Fruit fly (Drosophila melanogaster) whole organism, embryonic: ENCODE measurements around the gene CG42489.

Experiments
- Bdp1 ChIP-seq: fragments of 200-800 bp; sonication (Bioruptor generic); optimal IDR thresholded peaks from 3 replicates; lab custom pipeline; 2016; ENCODE audit warnings: missing biosample characterization, missing genetic modification characterization
- CG10274 ChIP-seq: fragments of 200-800 bp; sonication (Bioruptor generic); optimal IDR thresholded peaks from 3 replicates; lab custom pipeline; 2017; ENCODE audit warnings: missing biosample characterization, mild to moderate bottlenecking, missing genetic modification characterization
- CG10431 ChIP-seq: fragments of 200-800 bp; sonication (Bioruptor generic); optimal IDR thresholded peaks from 3 replicates; lab custom pipeline; 2018; ENCODE audit warnings: missing biosample characterization, mild to moderate bottlenecking, missing genetic modification characterization
- CG12744 ChIP-seq: fragments of 200-800 bp; sonication (Bioruptor generic); optimal IDR thresholded peaks from 2 replicates; lab custom pipeline; 2016; ENCODE audit warnings: missing biosample characterization, missing genetic modification characterization
- CG14965 ChIP-seq: fragments of 200-800 bp; sonication (Bioruptor generic); optimal IDR thresholded peaks from 2 replicates; lab custom pipeline; 2016; ENCODE audit warnings: missing biosample characterization, missing genetic modification characterization, borderline replicate concordance
- CG15696 ChIP-seq: fragments of 200-800 bp; sonication (Bioruptor generic); optimal IDR thresholded peaks from 2 replicates; lab custom pipeline; 2019; ENCODE audit warnings: missing biosample characterization, mild to moderate bottlenecking, missing genetic modification characterization, moderate library complexity
- CG17612 ChIP-seq: fragments of 200-800 bp; sonication (Bioruptor generic); IDR thresholded peaks from 2 replicates; pipeline ENCODE4 v1.3.6; 2022; ENCODE audit warnings: missing biosample characterization, missing genetic modification characterization
- CG2202 ChIP-seq: fragments of 200-800 bp; sonication (Bioruptor generic); optimal IDR thresholded peaks from 2 replicates; lab custom pipeline; 2018; ENCODE audit warnings: missing biosample characterization, mild to moderate bottlenecking, missing genetic modification characterization
- CG31224 ChIP-seq: fragments of 200-800 bp; sonication (Bioruptor generic); IDR thresholded peaks from 2 replicates; pipeline ENCODE4 v1.3.6; 2022; ENCODE audit warnings: missing biosample characterization, missing genetic modification characterization
- CG33557 ChIP-seq: fragments of 200-800 bp; sonication (Bioruptor generic); optimal IDR thresholded peaks from 2 replicates; lab custom pipeline; 2019; ENCODE audit warnings: missing biosample characterization, mild to moderate bottlenecking, missing genetic modification characterization, moderate library complexity
- CG3726 ChIP-seq: fragments of 200-800 bp; sonication (Bioruptor generic); IDR thresholded peaks from 3 replicates; pipeline ENCODE4, ENCODE4 v1.3.6; 2022; ENCODE audit warnings: missing biosample characterization, missing genetic modification characterization
- CG42726 ChIP-seq: fragments of 200-800 bp; sonication (Bioruptor generic); IDR thresholded peaks from 2 replicates; pipeline ENCODE4 v1.3.6; 2022; ENCODE audit warnings: missing biosample characterization, missing genetic modification characterization; ENCODE audit not compliant: partially characterized antibody
- CG5245 ChIP-seq: fragments of 200-800 bp; sonication (Bioruptor generic); optimal IDR thresholded peaks from 3 replicates; lab custom pipeline; 2016; ENCODE audit warnings: missing biosample characterization, missing genetic modification characterization
- CG6683 ChIP-seq: fragments of 200-800 bp; sonication (Bioruptor generic); optimal IDR thresholded peaks from 2 replicates; lab custom pipeline; 2017; ENCODE audit warnings: missing biosample characterization, mild to moderate bottlenecking, missing genetic modification characterization, missing genetic modification reagents
- CG6689 ChIP-seq: fragments of 200-800 bp; sonication (Bioruptor generic); IDR thresholded peaks from 2 replicates; pipeline ENCODE4 v1.3.6; 2022; ENCODE audit warnings: missing biosample characterization, missing genetic modification characterization
- CG6765 ChIP-seq: fragments of 200-800 bp; sonication (Bioruptor generic); optimal IDR thresholded peaks from 3 replicates; lab custom pipeline; 2017; ENCODE audit warnings: missing biosample characterization, mild to moderate bottlenecking, missing genetic modification characterization
- CG8281 ChIP-seq: fragments of 200-800 bp; sonication (Bioruptor generic); optimal IDR thresholded peaks from 2 replicates; lab custom pipeline; 2018; ENCODE audit warnings: missing biosample characterization, mild to moderate bottlenecking, missing genetic modification characterization, moderate library complexity
- CG8924 ChIP-seq: fragments of 200-800 bp; optimal IDR thresholded peaks from 3 replicates; lab custom pipeline; 2019; ENCODE audit warnings: missing biosample characterization, mild to moderate bottlenecking, missing genetic modification characterization, moderate library complexity
- CG9727 ChIP-seq: fragments of 200-800 bp; sonication (Bioruptor generic); optimal IDR thresholded peaks from 3 replicates; lab custom pipeline; 2017; ENCODE audit warnings: missing biosample characterization, mild to moderate bottlenecking, missing genetic modification characterization
- Chrac-16 ChIP-seq: fragments of 200-800 bp; sonication (Bioruptor generic); optimal IDR thresholded peaks from 3 replicates; lab custom pipeline; 2016; ENCODE audit warnings: missing biosample characterization, missing genetic modification characterization
- CoRest ChIP-seq: fragments of 200-800 bp; sonication (Bioruptor generic); optimal IDR thresholded peaks from 3 replicates; lab custom pipeline; 2018; ENCODE audit warnings: missing biosample characterization, mild to moderate bottlenecking, missing genetic modification characterization, moderate library complexity
- Dref ChIP-seq: fragments of 200-800 bp; sonication (Bioruptor generic); IDR thresholded peaks from 2 replicates; pipeline ENCODE4 v1.3.6; 2022; ENCODE audit warnings: missing biosample characterization, missing genetic modification characterization
- Fer3 ChIP-seq: fragments of 200-800 bp; sonication (Bioruptor generic); optimal IDR thresholded peaks from 2 replicates; lab custom pipeline; 2018; ENCODE audit warnings: missing biosample characterization, mild to moderate bottlenecking, missing genetic modification characterization, moderate library complexity
- H15 ChIP-seq: fragments of 200-800 bp; sonication (Bioruptor generic); IDR thresholded peaks from 3 replicates; pipeline ENCODE4 v1.3.6; 2022; ENCODE audit warnings: missing biosample characterization, missing genetic modification characterization
- Max ChIP-seq: fragments of 200-800 bp; sonication (Bioruptor generic); optimal IDR thresholded peaks from 2 replicates; lab custom pipeline; 2016; ENCODE audit warnings: missing biosample characterization, mild to moderate bottlenecking, missing genetic modification characterization
- Myb ChIP-seq: fragments of 200-800 bp; sonication (Bioruptor generic); optimal IDR thresholded peaks from 2 replicates; lab custom pipeline; 2016; ENCODE audit warnings: missing biosample characterization, missing genetic modification characterization
- Sry-β ChIP-seq: fragments of 200-800 bp; sonication (Bioruptor generic); optimal IDR thresholded peaks from 2 replicates; lab custom pipeline; 2018; ENCODE audit warnings: missing biosample characterization, mild to moderate bottlenecking, missing genetic modification characterization, moderate library complexity
- Tbp ChIP-seq: fragments of >200 bp; optimal IDR thresholded peaks from 2 replicates; lab custom pipeline; 2018; ENCODE audit warnings: missing biosample characterization, missing genetic modification characterization
- YL-1 ChIP-seq: fragments of 200-800 bp; sonication (Bioruptor generic); optimal IDR thresholded peaks from 3 replicates; lab custom pipeline; 2017; ENCODE audit warnings: missing biosample characterization, mild to moderate bottlenecking, missing genetic modification characterization
- aop ChIP-seq: fragments of 200-800 bp; sonication (Bioruptor generic); IDR thresholded peaks from 2 replicates; pipeline ENCODE4 v1.3.6; 2022; ENCODE audit warnings: missing biosample characterization, missing genetic modification characterization
- bcd ChIP-seq: fragments of 200-800 bp; sonication (Bioruptor generic); optimal IDR thresholded peaks from 2 replicates; lab custom pipeline; 2017; ENCODE audit warnings: missing biosample characterization, mild to moderate bottlenecking, missing genetic modification characterization
- bowl ChIP-seq: fragments of 200-800 bp; sonication (Bioruptor generic); IDR thresholded peaks from 2 replicates; pipeline ENCODE4 v1.3.6; 2022; ENCODE audit warnings: missing biosample characterization, missing genetic modification characterization
- corto ChIP-seq: fragments of 200-800 bp; sonication (Bioruptor generic); optimal IDR thresholded peaks from 2 replicates; lab custom pipeline; 2016; ENCODE audit warnings: missing biosample characterization, mild to moderate bottlenecking, missing genetic modification characterization, moderate library complexity
- da ChIP-seq: fragments of 200-800 bp; sonication (Bioruptor generic); optimal IDR thresholded peaks from 2 replicates; lab custom pipeline; 2016; ENCODE audit warnings: missing biosample characterization, missing genetic modification characterization
- dimm ChIP-seq: fragments of 200-800 bp; sonication (Bioruptor generic); IDR thresholded peaks from 2 replicates; pipeline ENCODE4 v1.3.6; 2022; ENCODE audit warnings: missing biosample characterization, missing genetic modification characterization
- dpn ChIP-seq, 2 experiments: fragments of 200-800 bp; sonication (Bioruptor generic); optimal IDR thresholded peaks; 3 replicates each; lab custom pipeline; 2016; ENCODE audit warnings: missing biosample characterization in 2 of 2, missing genetic modification characterization in 2 of 2
- ewg ChIP-seq: fragments of 200-800 bp; sonication (Bioruptor generic); optimal IDR thresholded peaks from 3 replicates; lab custom pipeline; 2017; ENCODE audit warnings: mild to moderate bottlenecking, missing biosample characterization, missing genetic modification reagents, missing genetic modification characterization
- gsb ChIP-seq: fragments of 200-800 bp; sonication (Bioruptor generic); IDR thresholded peaks from 2 replicates; pipeline ENCODE4 v1.3.6; 2022; ENCODE audit warnings: missing biosample characterization, missing genetic modification characterization
- hb ChIP-seq: fragments of 200-800 bp; sonication (Bioruptor generic); IDR thresholded peaks from 3 replicates; pipeline ENCODE4 v1.3.6; 2022; ENCODE audit warnings: missing biosample characterization, missing genetic modification characterization; ENCODE audit not compliant: partially characterized antibody
- lmd ChIP-seq: fragments of 200-800 bp; sonication (Bioruptor generic); IDR thresholded peaks from 2 replicates; pipeline ENCODE4 v1.3.6; 2022; ENCODE audit warnings: missing biosample characterization, missing genetic modification characterization
- mld ChIP-seq: fragments of 200-800 bp; sonication (Bioruptor generic); IDR thresholded peaks from 3 replicates; pipeline ENCODE4 v1.3.6; 2022; ENCODE audit warnings: missing biosample characterization, missing genetic modification characterization; ENCODE audit not compliant: partially characterized antibody
- nerfin-2 ChIP-seq: fragments of 200-800 bp; sonication (Bioruptor generic); IDR thresholded peaks from 2 replicates; pipeline ENCODE4 v1.3.6; 2022; ENCODE audit warnings: missing biosample characterization, missing genetic modification characterization; ENCODE audit not compliant: partially characterized antibody
- pum ChIP-seq: fragments of 200-800 bp; sonication (Bioruptor generic); optimal IDR thresholded peaks from 2 replicates; lab custom pipeline; 2016; ENCODE audit warnings: missing biosample characterization, missing genetic modification characterization
- seq ChIP-seq: fragments of 200-800 bp; sonication (Bioruptor generic); IDR thresholded peaks from 2 replicates; pipeline ENCODE4 v1.3.6; 2022; ENCODE audit warnings: missing biosample characterization, missing genetic modification characterization
- sima ChIP-seq: fragments of 200-800 bp; sonication (Bioruptor generic); optimal IDR thresholded peaks from 2 replicates; lab custom pipeline; 2016; ENCODE audit warnings: missing biosample characterization, missing genetic modification characterization
- sisA ChIP-seq: fragments of 200-800 bp; sonication (Bioruptor generic); IDR thresholded peaks from 2 replicates; pipeline ENCODE4 v1.3.6; 2022; ENCODE audit warnings: missing biosample characterization, missing genetic modification characterization
- slp2 ChIP-seq: fragments of 200-800 bp; sonication (Bioruptor generic); optimal IDR thresholded peaks from 2 replicates; lab custom pipeline; 2016; ENCODE audit warnings: missing biosample characterization, missing genetic modification characterization
- sqz ChIP-seq: fragments of 200-800 bp; sonication (Bioruptor generic); optimal IDR thresholded peaks from 3 replicates; lab custom pipeline; 2018; ENCODE audit warnings: missing biosample characterization, mild to moderate bottlenecking, missing genetic modification characterization
- tna ChIP-seq: fragments of 200-800 bp; sonication (Bioruptor generic); IDR thresholded peaks from 2 replicates; pipeline ENCODE4 v1.3.6; 2022; ENCODE audit warnings: missing biosample characterization, missing genetic modification characterization; ENCODE audit not compliant: partially characterized antibody
- unpg ChIP-seq: fragments of 200-800 bp; sonication (Bioruptor generic); optimal IDR thresholded peaks from 3 replicates; lab custom pipeline; 2018; ENCODE audit warnings: missing biosample characterization, mild to moderate bottlenecking, missing genetic modification characterization, moderate library complexity

CG42489 gene

DNA sequence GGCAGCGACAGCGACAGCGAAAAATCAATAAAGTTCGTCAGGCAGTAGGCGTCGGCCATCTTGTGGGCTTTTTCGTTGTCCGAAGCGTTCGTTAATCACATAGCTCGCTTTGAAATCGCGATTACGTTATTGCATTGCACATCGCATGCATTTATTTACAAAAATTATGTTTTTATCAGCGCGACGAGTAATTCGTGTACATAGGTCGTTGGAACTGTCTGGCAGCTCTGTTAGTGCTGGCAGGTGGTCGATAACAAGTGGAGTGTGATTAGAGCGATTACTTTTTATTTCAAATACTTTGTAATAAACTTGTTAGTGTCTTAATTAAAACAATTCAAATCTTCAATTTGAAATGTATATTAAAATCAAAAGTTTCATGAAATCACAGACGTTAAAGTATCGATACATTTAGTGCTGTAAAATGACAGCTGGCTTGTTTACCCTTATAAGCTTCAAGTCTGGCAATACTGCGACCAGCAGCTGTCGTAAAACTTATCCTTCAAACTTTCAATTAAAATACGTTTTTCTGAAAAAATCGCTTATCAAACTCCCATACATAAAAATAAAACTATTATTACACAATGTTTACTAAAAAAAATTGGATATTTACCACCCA, 9.2 kb upstream of the CG42489 start, which contains the start of gene CG8032 (continued):
- TF ChIP-seq dpn (GFP tag; optimal IDR thresholded peaks at IDR 0.05; lab: Kevin White, UChicago) (peak; percentile 52 to 62), CG3726 (no peak), dimm (no peak), mld (0 out of 3 replicates have a peak, but pooled peaks have one; percentile 47), corto (GFP tag; lab: Kevin White, UChicago) (no peak), pum (GFP tag; lab: Kevin White, UChicago) (peak; percentile 69), CG5245 (peak; percentile 11), aop (GFP tag; lab: Robert Waterston, UW) (no peak), CG15696 (tag; lab: Kevin White, UChicago) (peak; percentile 9), Dref (GFP tag; lab: Robert Waterston, UW) (peak; percentile 72), Fer3 (tag; lab: Kevin White, UChicago) (peak; percentile 11), seq (no peak), unpg (GFP tag; lab: Kevin White, UChicago) (peak; percentile 34), Tbp (GFP tag; lab: Kevin White, UChicago) (no peak), CG31224 (GFP tag; lab: Robert Waterston, UW) (no peak), CG6683 (GFP tag; lab: Kevin White, UChicago) (no peak), CG6765 (GFP tag; lab: Kevin White, UChicago) (no peak), lmd (GFP tag; lab: Robert Waterston, UW) (peak; percentile 15; the same call in 1 of the 2 replicates), H15 (GFP tag; lab: Robert Waterston, UW) (peak; percentile 22; the same call in 1 of the 3 replicates), CG14965 (GFP tag; lab: Kevin White, UChicago) (no peak), CG42726 (GFP tag; lab: Robert Waterston, UW) (no peak), slp2 (peak; percentile 19), ewg (no peak), CG2202 (tag; lab: Kevin White, UChicago) (no peak), da (GFP tag; lab: Kevin White, UChicago) (no peak), gsb (GFP tag; lab: Robert Waterston, UW) (no peak), CG6689 (no peak; the same call in 1 of the 2 replicates), sqz (no peak), Bdp1 (GFP tag; lab: Kevin White, UChicago) (peak; percentile 14), CG10431 (no peak), CG17612 (GFP tag; lab: Robert Waterston, UW) (no peak), sima (GFP tag; lab: Kevin White, UChicago) (no peak), Myb (GFP tag; lab: Kevin White, UChicago) (peak; percentile 57), tna (GFP tag; lab: Robert Waterston, UW) (no peak; the same call in 1 of the 2 replicates), hb (GFP tag; lab: Robert Waterston, UW) (no peak), Sry-β (no peak), CG33557 (GFP tag; lab: Kevin White, UChicago) (peak; percentile 32), bcd (GFP tag; lab: Kevin White, UChicago) (no peak), Max (peak; percentile 65), CG8924 (peak; percentile 47), CG8281 (tag; lab: Kevin White, UChicago) (no peak), CG12744 (no peak), Chrac-16 (GFP tag; lab: Kevin White, UChicago) (peak; percentile 22), nerfin-2 (GFP tag; lab: Robert Waterston, UW) (no peak), bowl (GFP tag; lab: Robert Waterston, UW) (no peak), CG10274 (no peak), sisA (GFP tag; lab: Robert Waterston, UW) (no peak), CoRest (tag; lab: Kevin White, UChicago) (peak; percentile 54), YL-1 (GFP tag; lab: Kevin White, UChicago) (peak; percentile 55), CG9727 (GFP tag; lab: Kevin White, UChicago) (peak; percentile 49)
